Fruit fly (Drosophila melanogaster): Measurements from ENCODE around the gene Ccp84Ae.
A peak's percentile ranks its signal among the peaks of the same experiment; 100 is the strongest.

Ccp84Ae gene

DNA sequence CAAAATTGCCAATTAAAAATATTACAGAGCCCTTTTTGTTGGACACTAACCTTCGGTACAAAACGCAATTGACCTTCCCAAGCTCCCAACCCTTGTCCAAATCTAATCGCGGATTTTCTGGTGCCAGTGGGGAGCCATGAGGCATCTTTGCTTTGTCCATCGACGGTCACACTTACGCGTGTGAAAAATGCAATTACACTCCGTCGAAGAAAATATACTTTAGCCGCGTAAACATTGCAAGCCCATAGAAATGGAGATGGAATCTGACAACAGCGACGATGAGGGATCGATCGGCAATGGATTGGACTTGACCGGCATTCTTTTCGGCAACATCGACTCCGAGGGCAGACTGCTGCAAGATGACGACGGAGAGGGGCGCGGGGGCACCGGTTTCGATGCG is 44.8 kb downstream of the Ccp84Ae start, which contains the start of gene Taf1 (continued):
- TF ChIP-seq Taf1 (GFP tag; IDR thresholded peaks at IDR 0.05) (no peak), al (GFP tag; IDR thresholded peaks at IDR 0.05) (no peak), CG33557 (GFP tag; optimal IDR thresholded peaks at IDR 0.05) (no peak), Six4 (GFP tag; optimal IDR thresholded peaks at IDR 0.05) (no peak), crc (GFP tag; optimal IDR thresholded peaks at IDR 0.05) (no peak), CG17385 (GFP tag; optimal IDR thresholded peaks at IDR 0.05) (no peak), E2f1 (GFP tag; IDR thresholded peaks at IDR 0.05) (no peak), CG14965 (GFP tag; optimal IDR thresholded peaks at IDR 0.05; ENCODE audit: borderline replicate concordance) (no peak), CG13123 (GFP tag; optimal IDR thresholded peaks at IDR 0.05) (no peak), gro (GFP tag; optimal IDR thresholded peaks at IDR 0.05) (no peak), caup (GFP tag; optimal IDR thresholded peaks at IDR 0.05; ENCODE audit: severe bottlenecking) (no peak), Chrac-16 (GFP tag; optimal IDR thresholded peaks at IDR 0.05) (no peak), CG3407 (GFP tag; optimal IDR thresholded peaks at IDR 0.05) (no peak), CG10565 (GFP tag; optimal IDR thresholded peaks at IDR 0.05) (no peak), disco-r (GFP tag; optimal IDR thresholded peaks at IDR 0.05) (no peak), CG15073 (GFP tag; optimal IDR thresholded peaks at IDR 0.05) (no peak), org-1 (GFP tag; optimal IDR thresholded peaks at IDR 0.05) (no peak), Abd-B (GFP tag; optimal IDR thresholded peaks at IDR 0.05) (no peak), cas (GFP tag; IDR thresholded peaks at IDR 0.05) (no peak), MBD-R2 (GFP tag; IDR thresholded peaks at IDR 0.05) (peak; percentile 95), CG12391 (tag; optimal IDR thresholded peaks at IDR 0.05) (no peak), nau (GFP tag; optimal IDR thresholded peaks at IDR 0.05) (no peak), mld (GFP tag; IDR thresholded peaks at IDR 0.05; ENCODE audit: partially characterized antibody) (0 out of 3 replicates have a peak, but pooled peaks have one; percentile 13), phol (tag; optimal IDR thresholded peaks at IDR 0.05) (peak; percentile 64), CG3065 (GFP tag; optimal IDR thresholded peaks at IDR 0.05) (no peak), CG1647 (GFP tag; optimal IDR thresholded peaks at IDR 0.05) (no peak), btn (GFP tag; optimal IDR thresholded peaks at IDR 0.05) (no peak), schlank (tag; optimal IDR thresholded peaks at IDR 0.05) (no peak), gcm (GFP tag; optimal IDR thresholded peaks at IDR 0.05) (no peak), fu2 (GFP tag; optimal IDR thresholded peaks at IDR 0.05) (no peak), bab2 (GFP tag; optimal IDR thresholded peaks at IDR 0.05) (no peak), CG13296 (GFP tag; optimal IDR thresholded peaks at IDR 0.05) (no peak), CG17802 (tag; optimal IDR thresholded peaks at IDR 0.05) (no peak), NK7.1 (GFP tag; optimal IDR thresholded peaks at IDR 0.05) (no peak), CG7963 (GFP tag; IDR thresholded peaks at IDR 0.05; ENCODE audit: partially characterized antibody) (no peak), CG12942 (GFP tag; optimal IDR thresholded peaks at IDR 0.05) (no peak), CG4404 (GFP tag; IDR thresholded peaks at IDR 0.05) (no peak), CG6813 (GFP tag; optimal IDR thresholded peaks at IDR 0.05) (no peak), CG31388 (GFP tag; optimal IDR thresholded peaks at IDR 0.05) (no peak), Mes4 (GFP tag; optimal IDR thresholded peaks at IDR 0.05) (peak; percentile 15), CG13775 (GFP tag; optimal IDR thresholded peaks at IDR 0.05) (peak; percentile 82), twi (tag; optimal IDR thresholded peaks at IDR 0.05) (no peak), pnt (GFP tag; optimal IDR thresholded peaks at IDR 0.05) (no peak), Kr (GFP tag; optimal IDR thresholded peaks at IDR 0.05) (no peak), stc (GFP tag; IDR thresholded peaks at IDR 0.05) (no peak), CG16815 (GFP tag; optimal IDR thresholded peaks at IDR 0.05) (no peak), CG2116 (GFP tag; optimal IDR thresholded peaks at IDR 0.05) (no peak), Doc2 (GFP tag; IDR thresholded peaks at IDR 0.05) (no peak), danr (GFP tag; IDR thresholded peaks at IDR 0.05) (no peak), ewg (GFP tag; optimal IDR thresholded peaks at IDR 0.05) (no peak), CG17328 (GFP tag; IDR thresholded peaks at IDR 0.05) (no peak), fru (optimal IDR thresholded peaks at IDR 0.05) (no peak)
